Worm (Caenorhabditis elegans): ENCODE results near the gene E03H12.5.

E03H12.5 gene

DNA sequence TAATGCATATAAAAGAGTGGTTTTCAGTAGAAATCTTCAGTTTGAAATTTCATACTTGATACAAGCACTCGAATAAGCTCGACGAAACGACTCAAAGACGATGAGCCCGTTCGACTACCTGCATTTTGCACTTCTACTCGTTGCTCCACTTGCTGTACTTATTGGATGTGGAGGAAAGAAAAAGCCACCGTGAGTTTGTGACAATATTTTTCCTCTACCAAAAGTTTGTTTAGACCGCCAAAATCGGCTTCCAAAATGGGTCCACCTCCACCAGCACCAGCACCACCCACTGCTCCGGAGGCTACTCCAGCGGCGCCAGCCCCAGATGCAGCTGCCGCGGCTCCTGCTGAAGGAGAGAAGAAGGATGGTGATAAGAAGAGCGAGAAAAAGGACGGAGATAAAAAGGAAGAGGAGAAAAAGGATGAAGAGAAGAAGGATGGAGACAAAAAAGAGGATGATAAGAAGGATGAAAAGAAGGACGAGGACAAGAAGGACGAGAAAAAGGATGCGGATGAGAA is at the start of gene E03H12.5:
Gene E03H12.5 (plus strand): TSS at position 51 of the 518 bp plus-strand sequence.
- TF ChIP-seq Y116A8C.19 (tag; optimal IDR thresholded peaks at IDR 0.05; ENCODE audit: borderline replicate concordance): no peak
- TF ChIP-seq mdl-1 (tag; optimal IDR thresholded peaks at IDR 0.05): no peak
- no peak for TF ChIP-seq pqm-1 (tag; optimal IDR thresholded peaks at IDR 0.05)

DNA sequence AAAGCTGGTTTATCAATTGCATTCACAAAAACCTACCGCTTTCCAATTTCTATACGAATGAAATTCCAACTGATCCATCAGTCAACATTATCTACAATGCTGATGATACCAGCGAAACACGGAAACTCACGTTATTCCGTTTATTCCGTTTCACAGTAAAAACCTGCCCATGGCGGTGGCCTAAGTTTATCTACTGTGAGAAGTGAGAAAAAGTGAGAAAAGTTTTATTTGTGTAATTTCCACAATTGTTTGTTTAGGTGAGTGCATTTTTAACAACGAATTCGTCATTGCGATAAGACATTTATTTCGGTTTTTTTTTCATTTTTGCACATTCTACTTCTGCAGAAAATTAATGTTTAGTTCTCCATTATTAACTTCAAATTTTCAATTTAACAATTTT is 47.0 kb upstream of the E03H12.5 start, which contains the start of gene Y9C9A.8:
Gene Y9C9A.8 (plus strand): TSS at position 301 of the 400 bp plus-strand sequence.
- TF ChIP-seq aha-1 (tag; optimal IDR thresholded peaks at IDR 0.05) (no peak), nhr-76 (tag; optimal IDR thresholded peaks at IDR 0.05) (no peak), vab-15 (tag; optimal IDR thresholded peaks at IDR 0.05) (no peak), ets-5 (GFP tag; IDR thresholded peaks at IDR 0.05) (no peak), snpc-4 (tag; optimal IDR thresholded peaks at IDR 0.05) (no peak), nhr-84 (tag; optimal IDR thresholded peaks at IDR 0.05) (no peak), hlh-4 (tag; optimal IDR thresholded peaks at IDR 0.05) (no peak), sox-4 (tag; optimal IDR thresholded peaks at IDR 0.05) (no peak), nhr-85 (tag) (no peak)

DNA sequence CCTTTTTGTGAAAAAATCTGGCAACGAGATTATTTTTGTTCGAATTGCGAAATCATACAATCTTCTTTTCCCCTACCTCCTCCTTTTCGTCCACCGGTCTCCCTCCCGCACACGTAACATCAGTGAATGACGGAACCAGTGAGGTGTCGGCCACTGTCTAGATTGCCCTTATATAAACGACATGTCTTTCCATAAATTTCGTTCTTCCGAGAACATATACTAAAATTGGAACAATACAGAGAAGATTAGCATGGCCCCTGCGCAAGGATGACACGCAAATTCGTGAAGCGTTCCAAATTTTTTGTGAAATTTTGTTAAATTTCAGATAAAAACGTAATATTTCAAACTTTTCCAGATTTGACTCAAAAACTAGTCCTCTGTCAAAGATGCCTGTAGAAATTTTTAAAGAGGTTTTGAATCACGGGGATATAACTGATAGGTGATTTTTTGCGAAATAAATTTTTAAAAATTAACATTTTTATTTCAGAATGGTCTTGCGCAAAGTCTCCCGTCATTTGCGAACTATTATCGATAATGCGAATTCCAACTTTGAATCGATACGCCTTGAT is 46.2 kb upstream of the E03H12.5 start:
- TF ChIP-seq nhr-77 (tag; optimal IDR thresholded peaks at IDR 0.05) (no peak), ceh-8 (GFP tag; optimal IDR thresholded peaks at IDR 0.05) (no peak), efl-1 (optimal IDR thresholded peaks at IDR 0.05) (peak in 1 of 2 experiments; percentile 8), efl-1 (GFP tag; optimal IDR thresholded peaks at IDR 0.05 in 1 of 2) (no peak), dpl-1 (GFP tag; optimal IDR thresholded peaks at IDR 0.05) (no peak), nhr-19 (GFP tag; conservative IDR thresholded peaks at IDR 0.05) (peak; percentile 36; the same call in 1 of the 2 replicates), F16B12.6 (tag; optimal IDR thresholded peaks at IDR 0.05) (no peak), snpc-4 (tag; optimal IDR thresholded peaks at IDR 0.05) (peak; percentile 96), fos-1 (tag; optimal IDR thresholded peaks at IDR 0.05) (no peak), ceh-63 (GFP tag; optimal IDR thresholded peaks at IDR 0.05) (no peak), nhr-90 (tag; optimal IDR thresholded peaks at IDR 0.05; ENCODE audit: poor library complexity) (peak; percentile 62), efl-3 (GFP tag; optimal IDR thresholded peaks at IDR 0.05) (no peak), egl-27 (tag; optimal IDR thresholded peaks at IDR 0.05) (no peak), C04F5.9 (tag; optimal IDR thresholded peaks at IDR 0.05) (no peak), mep-1 (tag; optimal IDR thresholded peaks at IDR 0.05) (no peak), lin-35 (GFP tag; optimal IDR thresholded peaks at IDR 0.05) (peak in 1 of 2 experiments; percentile 2), elt-3 (tag; optimal IDR thresholded peaks at IDR 0.05) (no peak), ztf-11 (tag; optimal IDR thresholded peaks at IDR 0.05) (no peak), aly-2 (tag; optimal IDR thresholded peaks at IDR 0.05) (no peak), rnt-1 (tag; optimal IDR thresholded peaks at IDR 0.05) (no peak), lsy-2 (tag; optimal IDR thresholded peaks at IDR 0.05) (no peak), hlh-4 (tag; optimal IDR thresholded peaks at IDR 0.05) (no peak), pqm-1 (tag; optimal IDR thresholded peaks at IDR 0.05) (no peak), nhr-47 (tag; optimal IDR thresholded peaks at IDR 0.05) (peak; percentile 40), ceh-82 (tag; optimal IDR thresholded peaks at IDR 0.05) (no peak), zip-4 (GFP tag; optimal IDR thresholded peaks at IDR 0.05) (peak; percentile 32), nhr-85 (tag) (peak; percentile 19), nhr-28 (tag; optimal IDR thresholded peaks at IDR 0.05) (no peak), hlh-17 (GFP tag; optimal IDR thresholded peaks at IDR 0.05; ENCODE audit: borderline replicate concordance) (no peak), elt-2 (tag; optimal IDR thresholded peaks at IDR 0.05) (no peak), lin-15B (tag; optimal IDR thresholded peaks at IDR 0.05) (no peak), blmp-1 (tag; optimal IDR thresholded peaks at IDR 0.05) (no peak), ztf-4 (tag; optimal IDR thresholded peaks at IDR 0.05) (no peak), skn-1 (tag; optimal IDR thresholded peaks at IDR 0.05) (no peak), ama-1 (optimal IDR thresholded peaks at IDR 0.05) (no peak), grh-1 (GFP tag; IDR thresholded peaks at IDR 0.05) (0 out of 2 replicates have a peak, but pooled peaks have one; percentile 28), C16A3.4 (tag; optimal IDR thresholded peaks at IDR 0.05) (no peak), fkh-4 (tag; optimal IDR thresholded peaks at IDR 0.05; ENCODE audit: borderline replicate concordance) (no peak), unc-98 (GFP tag; IDR thresholded peaks at IDR 0.05) (no peak), nhr-20 (tag; optimal IDR thresholded peaks at IDR 0.05) (peak; percentile 8), ceh-90 (tag; optimal IDR thresholded peaks at IDR 0.05) (no peak)

All from whole organism, L1 larva.